Worm (Caenorhabditis elegans): ENCODE data around the gene C34D10.5.

DNA sequence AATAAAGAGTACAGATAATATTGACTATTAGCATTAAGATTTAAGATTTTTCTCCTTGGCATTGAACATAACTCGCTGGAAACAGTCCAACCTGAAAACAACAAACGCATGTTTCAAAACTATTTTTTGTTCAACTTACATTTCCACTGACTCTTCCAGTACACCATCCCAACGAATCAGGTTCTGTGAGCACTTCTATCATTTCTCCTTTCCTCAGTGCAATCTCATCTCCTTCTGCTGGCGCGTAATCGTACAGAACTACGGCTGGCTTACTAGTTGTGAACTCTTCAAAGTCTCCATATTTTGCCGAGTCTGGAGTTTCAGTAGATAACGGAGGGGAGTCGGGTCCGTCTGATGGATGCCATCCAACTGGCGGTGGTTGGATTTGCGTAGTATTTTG, 28.7 kb upstream of the C34D10.5 start:
- TF ChIP-seq him-1 (tag; optimal IDR thresholded peaks at IDR 0.05): no peak
- TF ChIP-seq W03F9.2 (tag; optimal IDR thresholded peaks at IDR 0.05): no peak
- no peak for TF ChIP-seq dao-5 (tag; optimal IDR thresholded peaks at IDR 0.05)

Data from whole organism, L4/young adult.